Worm (Caenorhabditis elegans) whole organism, L1 larva: ENCODE results near the gene M176.4.

Experiments
- ama-1 ChIP-seq: fragments of 150-350 bp; optimal IDR thresholded peaks from 2 replicates; lab custom pipeline; 2014
- ceh-82 ChIP-seq, 3 experiments: fragments of 150-350 bp in 1 of 3; sonication (generic microtip) in 2 of 3; optimal IDR thresholded peaks; 2 replicates each; lab custom pipeline; 2014 to 2017; ENCODE audit warnings: missing biosample characterization in 3 of 3, missing genetic modification characterization in 3 of 3
- skn-1 ChIP-seq: fragments of 150-350 bp; optimal IDR thresholded peaks from 2 replicates; lab custom pipeline; 2014; ENCODE audit warnings: missing biosample characterization, missing genetic modification characterization

- TF ChIP-seq skn-1 (tag; lab: Kevin White, UChicago) = no peak
- TF ChIP-seq ceh-82 (tag; optimal IDR thresholded peaks at IDR 0.05; lab: Kevin White, UChicago) = no peak
- no peak for TF ChIP-seq ama-1 (lab: Kevin White, UChicago)
Observed at ce11 chrII:9372393-9372792, 45.8 kb upstream of the M176.4 start, which contains the start of gene C06C3.3.
